Fruit fly (Drosophila melanogaster): ENCODE measurements around the gene grp.
A peak's percentile ranks its signal among the peaks of the same experiment; 100 is the strongest.

grp gene

DNA sequence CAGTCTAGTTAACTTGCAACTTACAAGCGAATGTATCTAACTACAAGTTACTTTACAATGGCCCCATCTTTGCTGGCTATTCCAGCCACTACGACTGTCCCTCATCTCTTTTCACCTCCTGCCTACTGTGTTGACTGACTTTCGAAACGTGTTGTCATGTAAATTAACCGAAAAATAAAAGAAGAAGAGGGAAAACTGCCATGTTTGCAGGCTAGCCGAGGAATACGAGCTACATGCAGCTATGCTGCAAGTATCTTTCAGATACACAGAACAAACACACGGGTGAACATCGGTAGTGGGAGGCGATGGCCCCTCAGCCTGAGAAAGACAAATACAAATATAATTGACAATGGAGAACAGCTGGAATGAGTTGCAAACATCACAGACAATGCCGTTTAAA is 30.8 kb downstream of the grp start:
- peak; percentile 29 for TF ChIP-seq Eip78C (GFP tag)
- TF ChIP-seq CG8119 (GFP tag; IDR thresholded peaks at IDR 0.05), result 0 out of 3 replicates have a peak, but pooled peaks have one; percentile 26
- TF ChIP-seq CG10669 (GFP tag; optimal IDR thresholded peaks at IDR 0.05), result no peak
- TF ChIP-seq fkh (GFP tag; optimal IDR thresholded peaks at IDR 0.05), result peak; percentile 39

DNA sequence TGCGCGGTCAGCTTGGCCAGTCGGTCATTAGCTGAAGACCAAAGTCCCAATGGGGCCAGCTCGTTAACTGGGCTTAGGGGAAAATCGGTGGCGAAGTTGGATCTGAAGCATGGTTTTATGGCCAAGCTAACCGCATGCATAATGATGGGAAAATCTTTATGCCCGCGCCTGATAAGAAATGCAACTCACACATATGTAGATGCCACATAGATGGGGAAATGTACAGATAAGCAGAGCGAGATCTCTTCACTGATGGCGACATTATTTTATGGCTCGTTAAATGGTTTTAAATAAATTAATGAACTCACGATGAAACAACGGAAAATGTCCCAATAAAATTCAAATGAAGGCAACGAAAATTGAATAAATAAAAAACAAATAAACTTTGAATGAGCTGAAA is 32.0 kb downstream of the grp start:
- no peak for TF ChIP-seq Eip93F (GFP tag; optimal IDR thresholded peaks at IDR 0.05)
- no peak for TF ChIP-seq salr (GFP tag; optimal IDR thresholded peaks at IDR 0.05)
- TF ChIP-seq CG3032 (tag; optimal IDR thresholded peaks at IDR 0.05), result no peak
- no peak for TF ChIP-seq OdsH (GFP tag; optimal IDR thresholded peaks at IDR 0.05)

DNA sequence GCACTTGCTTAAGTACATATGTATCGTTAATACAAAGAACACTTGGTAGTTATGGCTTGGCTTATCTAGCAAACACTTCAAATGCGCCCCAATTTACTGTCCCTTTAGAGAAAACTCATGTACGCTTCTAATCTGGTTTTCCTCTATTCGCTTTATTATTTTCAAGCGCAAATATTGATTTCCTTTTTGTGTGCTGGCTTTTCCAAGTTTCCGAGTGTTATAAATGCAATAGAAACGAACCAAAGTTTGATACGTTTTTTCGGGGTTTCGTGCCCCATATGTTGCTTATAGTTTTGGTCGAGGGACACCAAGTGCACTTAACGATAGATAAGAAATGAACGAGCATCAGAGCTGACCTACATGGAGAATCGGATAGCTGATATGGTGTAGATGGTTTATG is 34.1 kb downstream of the grp start:
- TF ChIP-seq OdsH (GFP tag; optimal IDR thresholded peaks at IDR 0.05) (no peak), fkh (GFP tag; optimal IDR thresholded peaks at IDR 0.05) (peak; percentile 51)

DNA sequence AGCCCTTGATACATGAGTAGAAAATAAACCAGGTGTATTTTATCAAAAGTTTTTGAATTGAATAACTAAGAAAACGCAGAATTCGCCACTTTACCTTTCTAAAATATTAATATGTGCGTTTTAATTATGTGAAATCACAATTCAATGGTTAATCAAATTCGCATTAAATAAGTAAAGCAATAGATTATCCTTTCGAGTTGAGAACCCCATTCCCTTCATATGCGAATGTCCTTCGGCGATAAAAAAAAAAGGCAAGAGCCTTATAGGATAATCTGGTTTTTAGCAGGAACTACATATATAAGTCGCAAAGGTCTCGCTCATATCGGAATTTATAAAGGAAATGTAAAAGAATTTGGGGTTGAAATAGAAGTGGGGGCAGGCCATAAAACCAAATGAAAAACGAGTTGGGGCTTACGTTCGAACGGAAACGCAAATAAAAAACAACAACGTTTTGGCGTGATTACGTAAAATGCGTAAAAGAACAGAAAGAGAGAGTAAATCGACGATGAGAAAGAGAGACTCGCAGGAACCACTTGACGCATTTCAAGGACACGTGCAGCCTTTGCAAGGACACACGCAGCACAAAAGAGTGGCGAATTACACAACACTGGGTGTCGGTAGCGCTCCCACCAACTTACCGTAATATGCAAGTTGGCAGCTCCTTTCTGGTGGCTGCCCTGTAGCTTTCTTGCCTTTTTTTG is 35.4 kb downstream of the grp start:
- TF ChIP-seq CG11762 (GFP tag; optimal IDR thresholded peaks at IDR 0.05; ENCODE audit: insufficient read depth) (no peak), CG3919 (GFP tag; optimal IDR thresholded peaks at IDR 0.05) (no peak), esn (GFP tag; optimal IDR thresholded peaks at IDR 0.05) (no peak), CG15336 (GFP tag; IDR thresholded peaks at IDR 0.05) (no peak), lz (GFP tag; optimal IDR thresholded peaks at IDR 0.05) (no peak), CG1621 (tag; optimal IDR thresholded peaks at IDR 0.05) (no peak), acj6 (GFP tag; optimal IDR thresholded peaks at IDR 0.05) (no peak), Met (GFP tag; optimal IDR thresholded peaks at IDR 0.05) (no peak), CG11294 (GFP tag; IDR thresholded peaks at IDR 0.05) (no peak), eg (GFP tag; IDR thresholded peaks at IDR 0.05) (no peak), Sox14 (GFP tag; optimal IDR thresholded peaks at IDR 0.05) (no peak), topi (GFP tag; optimal IDR thresholded peaks at IDR 0.05) (no peak), dac (GFP tag; optimal IDR thresholded peaks at IDR 0.05) (no peak), CG32006 (GFP tag; optimal IDR thresholded peaks at IDR 0.05) (no peak), svp (GFP tag) (no peak), CG6163 (GFP tag; IDR thresholded peaks at IDR 0.05) (no peak), salr (GFP tag; optimal IDR thresholded peaks at IDR 0.05) (no peak), CG7368 (GFP tag; optimal IDR thresholded peaks at IDR 0.05) (no peak), Hr4 (GFP tag; optimal IDR thresholded peaks at IDR 0.05) (no peak)

DNA sequence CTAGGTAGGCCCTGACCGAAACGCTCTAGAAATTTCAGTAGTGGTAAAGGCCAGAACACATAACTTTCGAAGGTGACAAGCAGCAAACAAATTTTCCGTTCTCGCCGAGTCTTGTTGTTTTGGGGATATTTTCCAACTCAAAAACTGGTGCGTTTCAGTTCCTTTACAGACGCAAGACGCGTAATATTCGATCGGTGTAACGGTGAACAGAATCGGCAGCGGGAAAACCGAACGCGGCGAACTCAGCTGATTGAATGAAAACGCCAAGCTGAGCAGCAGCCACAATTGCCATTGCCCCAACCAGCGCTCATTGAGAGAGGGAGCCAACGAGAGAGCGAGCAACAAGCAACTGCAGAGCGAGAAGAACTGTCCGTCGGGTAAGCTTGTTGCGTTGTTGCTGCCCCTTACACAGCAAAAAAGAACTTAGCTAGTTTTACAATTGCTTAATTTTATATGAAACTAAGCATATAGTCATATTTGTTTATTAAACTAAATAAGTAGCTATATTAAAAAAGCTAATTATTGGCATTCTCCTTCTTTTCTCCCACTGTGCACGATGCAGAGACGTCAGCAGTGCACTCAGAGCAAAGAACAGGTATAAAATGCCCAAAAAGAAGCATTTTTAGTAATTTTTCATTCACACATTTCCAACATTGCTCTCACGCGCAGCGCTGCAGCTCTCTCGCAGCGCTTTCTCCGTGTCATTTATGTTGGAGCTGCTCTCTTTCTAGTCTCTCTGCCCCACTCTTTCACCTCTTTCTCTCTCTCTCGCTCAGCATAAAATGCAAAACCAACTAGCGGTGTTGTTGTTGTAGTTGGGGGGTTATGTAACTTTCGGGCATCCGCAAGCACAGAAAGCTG is 36.2 kb downstream of the grp start, which contains the start of the genes Cyt-c-d and CG31808:
Gene Cyt-c-d (plus strand): TSS at position 51 of the 861 bp plus-strand sequence.
Gene CG31808 (minus strand): TSS at position 355 of the 861 bp plus-strand sequence.
- peak; percentile 97 for TF ChIP-seq CG11294 (GFP tag; IDR thresholded peaks at IDR 0.05)
- TF ChIP-seq spab (GFP tag; optimal IDR thresholded peaks at IDR 0.05), result peak; percentile 94
- peak; percentile 97 for TF ChIP-seq Sox14 (GFP tag; optimal IDR thresholded peaks at IDR 0.05)
- TF ChIP-seq CG3919 (GFP tag; optimal IDR thresholded peaks at IDR 0.05), result peak; percentile 99
- peak; percentile 94 for TF ChIP-seq Hr39 (GFP tag; optimal IDR thresholded peaks at IDR 0.05)
- peak; percentile 93 for TF ChIP-seq dsx (GFP tag; optimal IDR thresholded peaks at IDR 0.05; ENCODE audit: poor library complexity, severe bottlenecking)
- TF ChIP-seq CG4318 (GFP tag; optimal IDR thresholded peaks at IDR 0.05), result peak; percentile 98
- peak; percentile 99 for TF ChIP-seq CG6276 (GFP tag; optimal IDR thresholded peaks at IDR 0.05)
- peak; percentile 92 for TF ChIP-seq CG6808 (GFP tag; optimal IDR thresholded peaks at IDR 0.05)
- peak; percentile 95 for TF ChIP-seq CG16779 (tag; optimal IDR thresholded peaks at IDR 0.05)
- peak; percentile 99 for TF ChIP-seq CG8119 (GFP tag; IDR thresholded peaks at IDR 0.05)
- TF ChIP-seq CG6163 (GFP tag; IDR thresholded peaks at IDR 0.05), result peak; percentile 99
- TF ChIP-seq vri (GFP tag; optimal IDR thresholded peaks at IDR 0.05), result peak; percentile 95
- peak; percentile 91 for TF ChIP-seq ss (GFP tag; optimal IDR thresholded peaks at IDR 0.05)
- peak; percentile 88 for TF ChIP-seq Eip93F (GFP tag; optimal IDR thresholded peaks at IDR 0.05)
- peak; percentile 96 for TF ChIP-seq Smox (GFP tag; optimal IDR thresholded peaks at IDR 0.05)
- TF ChIP-seq CG11762 (GFP tag; optimal IDR thresholded peaks at IDR 0.05; ENCODE audit: insufficient read depth), result peak; percentile 95
- TF ChIP-seq Sox15 (GFP tag; optimal IDR thresholded peaks at IDR 0.05), result peak; percentile 89
- TF ChIP-seq CG10669 (GFP tag; optimal IDR thresholded peaks at IDR 0.05), result peak; percentile 94
- peak; percentile 98 for TF ChIP-seq svp (GFP tag)
- TF ChIP-seq CG31627 (GFP tag; optimal IDR thresholded peaks at IDR 0.05), result peak; percentile 95
- TF ChIP-seq fd59A (GFP tag; optimal IDR thresholded peaks at IDR 0.05), result peak; percentile 90
- TF ChIP-seq Sox102F (GFP tag; optimal IDR thresholded peaks at IDR 0.05), result peak; percentile 97
- TF ChIP-seq Met (GFP tag; optimal IDR thresholded peaks at IDR 0.05), result peak; percentile 98

All from whole organism, prepupa.